Fruit fly (Drosophila melanogaster): ENCODE data around the gene CG15282.
"Not testable (repeated sequence)": the region's sequence is repeated elsewhere in the genome, so short reads cannot be mapped to it uniquely, and the experiment has no call there.

The CG15282 gene

dm6 chr2L:14735543-14735942 is 23.3 kb downstream of the CG15282 start, which contains the start of gene CG31835:
Gene CG31835, plus strand, starts transcription at chr2L:14735843.
- TF ChIP-seq toe, Mnt, cic (GFP tag; optimal IDR thresholded peaks at IDR 0.05): not testable (repeated sequence)

DNA sequence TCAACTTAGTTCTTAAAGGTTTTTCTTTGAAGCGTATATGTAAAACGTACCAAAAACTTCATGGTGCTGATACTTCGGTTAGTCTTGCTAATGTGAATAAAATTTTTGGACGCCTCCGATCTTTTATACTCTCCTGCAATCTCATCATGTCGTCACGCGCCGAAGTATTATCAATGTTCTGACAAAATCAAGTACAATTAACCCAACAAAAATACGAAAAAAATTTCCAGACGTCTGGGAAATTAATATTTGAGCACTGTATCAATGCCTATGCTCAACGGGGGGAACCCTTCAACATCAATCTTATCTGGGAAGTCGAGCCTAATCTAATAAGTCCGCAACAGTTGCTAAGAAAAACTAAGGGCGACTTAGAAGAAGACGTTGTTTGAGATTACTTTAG is 25.4 kb downstream of the CG15282 start, which contains the start of gene CG31775:
Gene CG31775, minus strand, starts transcription at position 101 of the 400 bp plus-strand sequence.
- not testable (repeated sequence) for TF ChIP-seq CG1620, toe, bab1 (GFP tag; optimal IDR thresholded peaks at IDR 0.05)

- not testable (repeated sequence) for TF ChIP-seq bab1, CG5204, Hr96 (GFP tag; optimal IDR thresholded peaks at IDR 0.05)
These were observed 27.3 kb downstream of the CG15282 start, which contains the start of gene CG42585 for dm6 chr2L:14739614-14740013. Gene CG42585, plus strand, starts transcription at chr2L:14739914.

DNA sequence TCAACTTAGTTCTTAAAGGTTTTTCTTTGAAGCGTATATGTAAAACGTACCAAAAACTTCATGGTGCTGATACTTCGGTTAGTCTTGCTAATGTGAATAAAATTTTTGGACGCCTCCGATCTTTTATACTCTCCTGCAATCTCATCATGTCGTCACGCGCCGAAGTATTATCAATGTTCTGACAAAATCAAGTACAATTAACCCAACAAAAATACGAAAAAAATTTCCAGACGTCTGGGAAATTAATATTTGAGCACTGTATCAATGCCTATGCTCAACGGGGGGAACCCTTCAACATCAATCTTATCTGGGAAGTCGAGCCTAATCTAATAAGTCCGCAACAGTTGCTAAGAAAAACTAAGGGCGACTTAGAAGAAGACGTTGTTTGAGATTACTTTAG is 29.5 kb downstream of the CG15282 start, which contains the start of gene CG42586:
Gene CG42586, minus strand, starts transcription at position 101 of the 400 bp plus-strand sequence.
- TF ChIP-seq CG1620 (GFP tag; optimal IDR thresholded peaks at IDR 0.05); Hr96 (GFP tag; optimal IDR thresholded peaks at IDR 0.05); CG7101 (tag; optimal IDR thresholded peaks at IDR 0.05): not testable (repeated sequence)

DNA sequence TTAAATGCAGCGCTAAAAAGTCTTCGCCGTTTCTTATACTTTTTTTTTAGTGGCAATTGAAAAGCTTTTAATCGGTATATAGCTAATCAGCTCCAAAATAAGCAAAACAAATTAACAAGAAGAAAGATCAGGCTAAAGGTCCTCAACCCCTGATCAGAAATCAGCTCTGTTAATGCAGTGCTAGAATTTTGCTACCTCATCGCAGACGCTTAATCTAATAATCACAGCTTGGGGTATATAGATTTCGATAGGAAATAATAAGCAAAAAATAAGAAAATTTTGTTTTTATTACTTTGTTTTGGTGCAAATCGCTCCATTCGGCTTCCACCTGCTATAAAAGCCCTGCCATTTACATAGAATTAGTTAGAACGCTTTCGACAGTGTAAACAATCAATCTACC is 30.6 kb downstream of the CG15282 start, which contains the start of gene CG34166:
Gene CG34166, plus strand, starts transcription at position 301 of the 400 bp plus-strand sequence.
- not testable (repeated sequence) for TF ChIP-seq toe (GFP tag; optimal IDR thresholded peaks at IDR 0.05); kay (GFP tag; ENCODE audit: borderline replicate concordance); CG33017 (tag; optimal IDR thresholded peaks at IDR 0.05)

DNA sequence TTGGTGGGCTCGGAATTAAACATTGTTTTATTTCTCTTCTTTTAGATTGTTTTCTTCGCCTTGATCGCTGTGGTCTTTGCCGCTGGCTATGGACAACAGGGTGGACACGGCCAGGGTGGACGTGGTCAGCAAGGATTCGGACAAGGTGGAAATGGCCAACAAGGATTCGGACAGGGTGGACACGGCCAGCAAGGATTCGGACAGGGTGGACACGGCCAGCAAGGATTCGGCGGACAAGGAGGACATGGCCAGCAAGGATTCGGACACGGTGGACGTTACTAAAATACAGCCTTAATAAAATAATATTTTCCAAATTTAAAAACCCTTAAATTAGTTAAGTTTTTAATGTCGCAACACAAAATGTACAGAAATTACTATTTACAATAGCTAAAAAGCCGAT is 31.1 kb downstream of the CG15282 start:
- no peak for TF ChIP-seq CG5204 (GFP tag; optimal IDR thresholded peaks at IDR 0.05)
- no peak for TF ChIP-seq cic (GFP tag; optimal IDR thresholded peaks at IDR 0.05)
- TF ChIP-seq CG7045 (GFP tag; optimal IDR thresholded peaks at IDR 0.05), result no peak
- TF ChIP-seq CG33017 (tag; optimal IDR thresholded peaks at IDR 0.05), result no peak
- no peak for TF ChIP-seq CG11617 (GFP tag; optimal IDR thresholded peaks at IDR 0.05)
- no peak for TF ChIP-seq pad (GFP tag; optimal IDR thresholded peaks at IDR 0.05)
- TF ChIP-seq bab1 (GFP tag; optimal IDR thresholded peaks at IDR 0.05), result no peak
- TF ChIP-seq Clk (GFP tag; optimal IDR thresholded peaks at IDR 0.05), result no peak
- TF ChIP-seq CG12768 (GFP tag; optimal IDR thresholded peaks at IDR 0.05), result no peak
- TF ChIP-seq Crg-1 (GFP tag; optimal IDR thresholded peaks at IDR 0.05), result no peak
- no peak for TF ChIP-seq CG1620 (GFP tag; optimal IDR thresholded peaks at IDR 0.05)
- TF ChIP-seq Mnt (GFP tag; optimal IDR thresholded peaks at IDR 0.05), result no peak
- TF ChIP-seq tj (GFP tag; optimal IDR thresholded peaks at IDR 0.05), result no peak
- no peak for TF ChIP-seq Hr96 (GFP tag; optimal IDR thresholded peaks at IDR 0.05)

DNA sequence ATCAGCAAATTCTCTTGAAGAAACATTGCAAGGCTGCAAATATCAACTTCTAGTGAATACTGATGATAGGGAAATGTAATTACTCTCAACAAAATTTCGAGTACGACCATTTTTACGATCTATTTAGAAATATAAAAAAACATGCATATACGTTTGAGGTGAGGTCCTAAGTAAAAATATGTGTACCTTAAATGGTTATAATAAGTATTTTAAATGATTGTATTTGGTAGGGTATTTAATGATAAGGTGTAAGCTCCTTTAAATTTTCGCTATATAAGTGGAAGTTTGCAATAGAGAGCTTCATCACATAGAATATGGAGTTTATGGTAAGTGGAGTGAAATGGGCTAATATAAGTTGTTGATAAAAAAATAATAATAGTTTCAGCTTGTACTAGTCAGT is 31.9 kb downstream of the CG15282 start, which contains the start of gene CG42681:
Gene CG42681, plus strand, starts transcription at position 301 of the 400 bp plus-strand sequence.
- no peak for TF ChIP-seq Clk (GFP tag; optimal IDR thresholded peaks at IDR 0.05)
- no peak for TF ChIP-seq bab1 (GFP tag; optimal IDR thresholded peaks at IDR 0.05)
- no peak for TF ChIP-seq CG12768 (GFP tag; optimal IDR thresholded peaks at IDR 0.05)
- TF ChIP-seq ovo (GFP tag; optimal IDR thresholded peaks at IDR 0.05), result no peak

- TF ChIP-seq Hr96 (GFP tag; optimal IDR thresholded peaks at IDR 0.05) (no peak), CG7045 (GFP tag; optimal IDR thresholded peaks at IDR 0.05) (no peak), bab1 (GFP tag; optimal IDR thresholded peaks at IDR 0.05) (no peak), CG11617 (GFP tag; optimal IDR thresholded peaks at IDR 0.05) (no peak), cic (GFP tag; optimal IDR thresholded peaks at IDR 0.05) (no peak), CG14711 (tag; optimal IDR thresholded peaks at IDR 0.05) (no peak), CG12768 (GFP tag; optimal IDR thresholded peaks at IDR 0.05) (no peak), cnc (optimal IDR thresholded peaks at IDR 0.05) (no peak), kay (GFP tag; ENCODE audit: borderline replicate concordance) (no peak), Mnt (GFP tag; optimal IDR thresholded peaks at IDR 0.05) (no peak), CG5204 (GFP tag; optimal IDR thresholded peaks at IDR 0.05) (no peak), toe (GFP tag; optimal IDR thresholded peaks at IDR 0.05) (no peak)
These were observed 32.8 kb downstream of the CG15282 start, which contains the start of gene CG42587 for dm6 chr2L:14745068-14745467. Gene CG42587, minus strand, starts transcription at chr2L:14745210.
